Worm (Caenorhabditis elegans) whole organism, L4 larva: ENCODE results near the gene Y54G2A.18.

Experiments
- D1046.2 ChIP-seq: fragments of 200-800 bp; sonication (Bioruptor generic); IDR thresholded peaks from 2 replicates; pipeline ENCODE4 v1.3.6; 2022; ENCODE audit warnings: missing genetic modification characterization, missing compliant biosample characterization
- F10B5.3 ChIP-seq: sonication (generic microtip); optimal IDR thresholded peaks from 2 replicates; lab custom pipeline; 2016; ENCODE audit warnings: mild to moderate bottlenecking, missing genetic modification characterization, missing compliant biosample characterization
- Y75B8A.6 ChIP-seq: fragments of 200-800 bp; sonication (Bioruptor generic); IDR thresholded peaks from 2 replicates; pipeline ENCODE4 v1.3.6; 2022; ENCODE audit warnings: missing genetic modification reagents, missing genetic modification characterization, missing compliant biosample characterization
- aha-1 ChIP-seq: fragments of 150-350 bp; peaks from one replicate; lab custom pipeline; 2014; ENCODE audit warnings: missing biosample characterization, missing genetic modification characterization
- aly-2 ChIP-seq: sonication (generic microtip); optimal IDR thresholded peaks from 2 replicates; lab custom pipeline; 2018; ENCODE audit warnings: missing biosample characterization, missing genetic modification characterization
- attf-4 ChIP-seq: sonication (generic microtip); optimal IDR thresholded peaks from 3 replicates; lab custom pipeline; 2017; ENCODE audit warnings: missing biosample characterization, missing genetic modification characterization
- ceh-44 ChIP-seq: fragments of 200-800 bp; sonication (Bioruptor generic); IDR thresholded peaks from 2 replicates; pipeline ENCODE4 v1.3.6; 2022; ENCODE audit warnings: missing genetic modification reagents, missing genetic modification characterization, missing compliant biosample characterization
- ces-1 ChIP-seq: fragments of 150-350 bp; sonication (generic microtip); optimal IDR thresholded peaks from 4 replicates; lab custom pipeline; 2014; ENCODE audit warnings: missing biosample characterization, missing genetic modification reagents, missing genetic modification characterization
- cey-2 ChIP-seq: sonication (generic microtip); optimal IDR thresholded peaks from 3 replicates; lab custom pipeline; 2017; ENCODE audit warnings: missing genetic modification characterization, mild to moderate bottlenecking, missing compliant biosample characterization, antibody characterized with exemption, borderline replicate concordance; ENCODE audit not compliant: insufficient read depth
- daf-16 ChIP-seq, 3 experiments: sonication (generic microtip); optimal IDR thresholded peaks; 2 replicates each; lab custom pipeline; 2016 to 2017; ENCODE audit warnings: missing genetic modification characterization in 3 of 3, missing genetic modification reagents in 3 of 3, mild to moderate bottlenecking in 2 of 3, missing compliant biosample characterization in 2 of 3, missing biosample characterization in 1 of 3, moderate library complexity in 1 of 3
- daf-19 ChIP-seq: fragments of 200-800 bp; sonication (Bioruptor generic); conservative IDR thresholded peaks from 2 replicates; pipeline ENCODE4 v1.3.6; 2022; ENCODE audit warnings: missing genetic modification characterization, missing compliant biosample characterization
- dmd-6 ChIP-seq: fragments of 200-800 bp; sonication (Bioruptor generic); IDR thresholded peaks from 2 replicates; pipeline ENCODE4 v1.3.6; 2022; ENCODE audit warnings: missing genetic modification reagents, missing genetic modification characterization, missing compliant biosample characterization
- dmd-8 ChIP-seq: fragments of 200-800 bp; sonication (Bioruptor generic); IDR thresholded peaks from 2 replicates; pipeline ENCODE4 v1.3.6; 2022; ENCODE audit warnings: missing genetic modification characterization, missing compliant biosample characterization
- dpl-1 ChIP-seq: fragments of 150-350 bp; optimal IDR thresholded peaks from 2 replicates; lab custom pipeline; 2014; ENCODE audit warnings: missing biosample characterization, missing genetic modification reagents, missing genetic modification characterization
- duxl-1 ChIP-seq: sonication (generic microtip); optimal IDR thresholded peaks from 2 replicates; lab custom pipeline; 2016; ENCODE audit warnings: mild to moderate bottlenecking, missing genetic modification characterization, moderate library complexity, missing compliant biosample characterization; ENCODE audit not compliant: poor library complexity
- dve-1 ChIP-seq: sonication (generic microtip); optimal IDR thresholded peaks from 2 replicates; lab custom pipeline; 2017; ENCODE audit warnings: antibody characterized with exemption, mild to moderate bottlenecking, missing genetic modification characterization, missing compliant biosample characterization; ENCODE audit not compliant: insufficient read depth
- hif-1 ChIP-seq, 2 experiments: sonication (generic microtip); optimal IDR thresholded peaks; 2 replicates each; lab custom pipeline; 2016 to 2017; ENCODE audit warnings: missing compliant biosample characterization in 2 of 2, missing genetic modification characterization in 2 of 2, missing genetic modification reagents in 2 of 2, missing genotype in 2 of 2, mild to moderate bottlenecking in 1 of 2
- hlh-11 ChIP-seq: fragments of 200-800 bp; sonication (Bioruptor generic); optimal IDR thresholded peaks from 2 replicates; lab custom pipeline; 2018; ENCODE audit warnings: mild to moderate bottlenecking, missing genetic modification characterization, missing compliant biosample characterization
- hlh-30 ChIP-seq: sonication (generic microtip); optimal IDR thresholded peaks from 2 replicates; lab custom pipeline; 2017; ENCODE audit warnings: antibody characterized with exemption, mild to moderate bottlenecking, missing genetic modification characterization, missing compliant biosample characterization; ENCODE audit not compliant: insufficient read depth
- lin-13 ChIP-seq: fragments of 150-350 bp; optimal IDR thresholded peaks from 2 replicates; lab custom pipeline; 2014; ENCODE audit warnings: missing biosample characterization, missing genetic modification reagents, missing genetic modification characterization
- lin-15B ChIP-seq: fragments of 150-350 bp; sonication (generic microtip); optimal IDR thresholded peaks from 3 replicates; lab custom pipeline; 2014; ENCODE audit warnings: missing biosample characterization, missing genetic modification characterization
- lin-38 ChIP-seq: fragments of 200-800 bp; sonication (Bioruptor generic); IDR thresholded peaks from 2 replicates; pipeline ENCODE4 v1.3.6; 2022; ENCODE audit warnings: missing genetic modification reagents, missing genetic modification characterization, missing compliant biosample characterization
- lin-39 ChIP-seq: fragments of 150-350 bp; optimal IDR thresholded peaks from 2 replicates; lab custom pipeline; 2014; ENCODE audit warnings: missing biosample characterization, missing genetic modification reagents, missing genetic modification characterization
- lsy-2 ChIP-seq, 2 experiments: fragments of 150-350 bp in 1 of 2; sonication (generic microtip) in 1 of 2; optimal IDR thresholded peaks; 2 replicates each; lab custom pipeline; 2014 to 2017; ENCODE audit warnings: missing biosample characterization in 2 of 2, missing genetic modification characterization in 2 of 2
- madf-5 ChIP-seq, 2 experiments: fragments of 200-800 bp; sonication (Bioruptor generic); IDR thresholded peaks; 2 replicates each; pipeline ENCODE4 v1.3.6; 2022; ENCODE audit warnings: missing compliant biosample characterization in 2 of 2, missing genetic modification characterization in 2 of 2
- madf-9 ChIP-seq: fragments of 200-800 bp; sonication (Bioruptor generic); conservative IDR thresholded peaks from 2 replicates; pipeline ENCODE4 v1.3.6; 2022; ENCODE audit warnings: missing genetic modification reagents, missing genetic modification characterization, missing compliant biosample characterization
- mes-2 ChIP-seq: sonication (generic microtip); optimal IDR thresholded peaks from 2 replicates; lab custom pipeline; 2016; ENCODE audit warnings: missing genotype, mild to moderate bottlenecking, missing genetic modification characterization, missing compliant biosample characterization; ENCODE audit not compliant: poor library complexity, severe bottlenecking
- nhr-28 ChIP-seq: fragments of 150-350 bp; optimal IDR thresholded peaks from 2 replicates; lab custom pipeline; 2014; ENCODE audit warnings: missing biosample characterization, missing genetic modification characterization
- nhr-42 ChIP-seq: fragments of 200-800 bp; sonication (Bioruptor generic); IDR thresholded peaks from 2 replicates; pipeline ENCODE4 v1.3.6; 2022; ENCODE audit warnings: missing genetic modification characterization, missing compliant biosample characterization
- nhr-77 ChIP-seq: fragments of 150-350 bp; optimal IDR thresholded peaks from 2 replicates; lab custom pipeline; 2014; ENCODE audit warnings: missing biosample characterization, missing genetic modification characterization
- pha-4 ChIP-seq, 2 experiments: fragments of 150-350 bp in 1 of 2; fragments of 200-800 bp in 1 of 2; sonication (Bioruptor generic) in 1 of 2; IDR thresholded peaks in 1 of 2; optimal IDR thresholded peaks in 1 of 2; 2 replicates each; pipeline versions ENCODE4 v1.3.6 to Lab custom; 2014 to 2022; ENCODE audit warnings: missing genetic modification characterization in 2 of 2, missing genetic modification reagents in 2 of 2, missing biosample characterization in 1 of 2, missing compliant biosample characterization in 1 of 2
- pqm-1 ChIP-seq: sonication (generic microtip); optimal IDR thresholded peaks from 2 replicates; lab custom pipeline; 2017; ENCODE audit warnings: missing biosample characterization, missing genetic modification characterization
- saeg-2 ChIP-seq: fragments of 200-800 bp; sonication (Bioruptor generic); IDR thresholded peaks from 2 replicates; pipeline ENCODE4 v1.3.6; 2022; ENCODE audit warnings: missing genetic modification reagents, missing genetic modification characterization, missing compliant biosample characterization
- sdz-12 ChIP-seq: fragments of 200-800 bp; sonication (Bioruptor generic); optimal IDR thresholded peaks from 2 replicates; lab custom pipeline; 2018; ENCODE audit warnings: mild to moderate bottlenecking, missing genetic modification characterization, missing compliant biosample characterization
- snpc-4 ChIP-seq: fragments of 150-350 bp; optimal IDR thresholded peaks from 2 replicates; lab custom pipeline; 2014; ENCODE audit warnings: missing biosample characterization, missing genetic modification characterization
- spr-3 ChIP-seq: fragments of 200-800 bp; sonication (Bioruptor generic); optimal IDR thresholded peaks from 2 replicates; lab custom pipeline; 2018; ENCODE audit warnings: mild to moderate bottlenecking, missing genetic modification characterization, missing compliant biosample characterization
- tra-1 ChIP-seq: fragments of 200-800 bp; sonication (Bioruptor generic); IDR thresholded peaks from 2 replicates; pipeline ENCODE4 v1.3.6; 2022; ENCODE audit warnings: missing genetic modification reagents, missing genetic modification characterization, missing compliant biosample characterization
- unc-39 ChIP-seq: sonication (generic microtip); optimal IDR thresholded peaks from 2 replicates; lab custom pipeline; 2017; ENCODE audit warnings: missing biosample characterization, missing genetic modification characterization
- unc-62 ChIP-seq, 3 experiments: fragments of 150-350 bp in 1 of 3; sonication (generic microtip); optimal IDR thresholded peaks in 2 of 3; peaks in 1 of 3; 1 replicate in 1 of 3; 2 replicates in 2 of 3; lab custom pipeline; 2014 to 2017; ENCODE audit warnings: missing biosample characterization in 3 of 3, missing genetic modification characterization in 3 of 3, missing genetic modification reagents in 3 of 3, missing genotype in 1 of 3
- zag-1 ChIP-seq: fragments of 150-350 bp; optimal IDR thresholded peaks from 2 replicates; lab custom pipeline; 2014; ENCODE audit warnings: missing biosample characterization, missing genetic modification characterization
- zfp-3 ChIP-seq: fragments of 200-800 bp; sonication (Bioruptor generic); conservative IDR thresholded peaks from 2 replicates; pipeline ENCODE4 v1.3.6; 2022; ENCODE audit warnings: missing genetic modification reagents, missing genetic modification characterization, missing compliant biosample characterization
- ztf-11 ChIP-seq: fragments of 150-350 bp; optimal IDR thresholded peaks from 2 replicates; lab custom pipeline; 2014; ENCODE audit warnings: missing biosample characterization, missing genetic modification characterization

Y54G2A.18 gene

DNA sequence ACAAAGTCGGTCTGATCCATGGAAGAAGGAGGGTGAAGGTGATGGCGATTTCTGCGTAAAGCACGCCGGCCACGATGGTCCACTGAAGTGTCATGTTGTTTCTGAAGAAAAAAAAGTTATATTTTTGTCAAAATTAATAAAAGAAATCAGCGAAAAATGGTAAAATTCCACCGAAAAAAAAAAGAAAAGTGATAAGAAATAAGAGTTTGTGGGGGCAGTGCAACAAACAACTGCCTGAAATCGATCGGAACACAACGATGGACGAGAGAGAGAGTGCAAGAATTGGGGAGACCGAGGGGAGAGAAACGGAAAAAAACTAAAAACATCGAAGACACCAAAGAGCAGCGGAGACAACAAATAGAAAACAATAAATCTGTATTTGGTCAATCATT lies at the start of gene Y54G2A.18:
Gene Y54G2A.18, minus strand, starts transcription at position 101 of the 392 bp plus-strand sequence.
- TF ChIP-seq zag-1 (tag; lab: Kevin White, UChicago) = no peak
- no peak for TF ChIP-seq lin-39 (tag; lab: Kevin White, UChicago)
- no peak for TF ChIP-seq ztf-11 (tag; lab: Kevin White, UChicago)
- peak; percentile 1 for TF ChIP-seq hlh-11
- peak; percentile 14; the same call in 1 of the 2 replicates for TF ChIP-seq dmd-6 (GFP tag; lab: Robert Waterston, UW)
- TF ChIP-seq lin-38 = 0 out of 2 replicates have a peak, but pooled peaks have one; percentile 20
- no peak for TF ChIP-seq F10B5.3
- TF ChIP-seq daf-16 (GFP tag; optimal IDR thresholded peaks at IDR 0.05; lab: Kevin White, UChicago) = no peak
- peak; percentile 83 for TF ChIP-seq daf-16 (tag; optimal IDR thresholded peaks at IDR 0.05; lab: Kevin White, UChicago)
- no peak for TF ChIP-seq tra-1 (GFP tag; lab: Robert Waterston, UW)
- no peak for TF ChIP-seq Y75B8A.6 (GFP tag; lab: Robert Waterston, UW)
- no peak for TF ChIP-seq sdz-12 (GFP tag; lab: Kevin White, UChicago)
- TF ChIP-seq nhr-28 = peak; percentile 22
- TF ChIP-seq unc-62 (GFP tag; optimal IDR thresholded peaks at IDR 0.05 in 1 of 2; lab: Kevin White, UChicago) = peak in 1 of 2 experiments; percentile 28
- TF ChIP-seq unc-62 (tag; optimal IDR thresholded peaks at IDR 0.05; lab: Kevin White, UChicago) = no peak
- TF ChIP-seq ceh-44 (GFP tag; lab: Robert Waterston, UW) = no peak
- TF ChIP-seq dve-1 (tag; lab: Kevin White, UChicago) = peak; percentile 39

DNA sequence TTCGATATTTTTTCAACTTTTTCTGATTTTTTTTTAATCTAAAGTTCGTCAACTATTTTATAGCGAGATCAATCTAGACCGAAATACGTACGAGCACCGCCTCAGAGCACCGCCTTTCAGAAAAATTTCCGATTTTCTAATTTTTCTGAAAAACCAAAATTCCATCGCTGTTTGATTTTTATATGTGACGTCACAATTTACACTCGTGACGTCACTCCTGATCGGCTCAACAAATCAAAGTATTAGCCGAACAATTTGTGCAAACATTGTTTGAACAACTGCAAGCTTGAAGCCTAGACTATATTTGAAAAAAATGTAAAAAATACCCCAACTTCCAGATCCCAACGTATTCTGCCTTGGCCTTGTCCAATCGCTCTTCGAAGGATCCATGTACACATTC lies 42.9 kb upstream of the Y54G2A.18 start:
- TF ChIP-seq lin-15B (tag; lab: Kevin White, UChicago) (no peak), lin-13 (GFP tag; lab: Kevin White, UChicago) (no peak), lin-38 (no peak), nhr-42 (GFP tag; lab: Robert Waterston, UW) (no peak), nhr-28 (no peak), snpc-4 (tag; lab: Kevin White, UChicago) (no peak), duxl-1 (tag; lab: Kevin White, UChicago) (no peak), unc-39 (no peak), aly-2 (tag; lab: Kevin White, UChicago) (no peak), hif-1 (tag; optimal IDR thresholded peaks at IDR 0.05; lab: Kevin White, UChicago) (no peak)

- TF ChIP-seq aha-1 (tag; lab: Kevin White, UChicago) = peak; percentile 74
- no peak for TF ChIP-seq zfp-3 (GFP tag; lab: Robert Waterston, UW)
- no peak for TF ChIP-seq lin-13 (GFP tag; lab: Kevin White, UChicago)
- TF ChIP-seq mes-2 (tag; lab: Kevin White, UChicago) = no peak
- no peak for TF ChIP-seq madf-9 (GFP tag; lab: Robert Waterston, UW)
- TF ChIP-seq nhr-28 = peak; percentile 28
- TF ChIP-seq dve-1 (tag; lab: Kevin White, UChicago) = peak; percentile 11
- peak; percentile 7 for TF ChIP-seq hlh-11
- TF ChIP-seq daf-16 (GFP tag; optimal IDR thresholded peaks at IDR 0.05; lab: Kevin White, UChicago) = no peak
- TF ChIP-seq daf-16 (tag; optimal IDR thresholded peaks at IDR 0.05; lab: Kevin White, UChicago) = peak; percentile 50
- peak; percentile 1 for TF ChIP-seq pqm-1 (tag; lab: Kevin White, UChicago)
- peak; percentile 20; the same call in 1 of the 2 replicates for TF ChIP-seq dmd-6 (GFP tag; lab: Robert Waterston, UW)
Observed at ce11 chrIV:2931228-2931627, 38.9 kb upstream of the Y54G2A.18 start, which contains the start of gene samt-1. TSS of gene samt-1 (plus strand) at chrIV:2931403.

ce11 chrIV:2928409-2928808 lies 36.1 kb upstream of the Y54G2A.18 start, which contains the start of gene manf-1:
TSS of gene manf-1 (minus strand) at chrIV:2928421.
- TF ChIP-seq lsy-2 (tag; optimal IDR thresholded peaks at IDR 0.05; lab: Kevin White, UChicago) (peak in 1 of 2 experiments; percentile 87), nhr-77 (tag; lab: Kevin White, UChicago) (peak; percentile 5), saeg-2 (GFP tag; lab: Robert Waterston, UW) (no peak), zfp-3 (GFP tag; lab: Robert Waterston, UW) (no peak), lin-38 (peak; percentile 82), dmd-8 (no peak), attf-4 (tag; lab: Kevin White, UChicago) (no peak), cey-2 (no peak), sdz-12 (GFP tag; lab: Kevin White, UChicago) (no peak), ztf-11 (tag; lab: Kevin White, UChicago) (no peak), dpl-1 (GFP tag; lab: Kevin White, UChicago) (peak; percentile 69), hlh-30 (tag; lab: Kevin White, UChicago) (peak; percentile 36), ces-1 (GFP tag; lab: Kevin White, UChicago) (no peak), pha-4 (GFP tag; IDR thresholded peaks at IDR 0.05; lab: Robert Waterston, UW) (no peak), pha-4 (tag; optimal IDR thresholded peaks at IDR 0.05; lab: Kevin White, UChicago) (no peak), spr-3 (GFP tag; lab: Kevin White, UChicago) (peak; percentile 48), daf-19 (GFP tag; lab: Robert Waterston, UW) (no peak), madf-5 (GFP tag; IDR thresholded peaks at IDR 0.05; lab: Robert Waterston, UW) (no peak), aly-2 (tag; lab: Kevin White, UChicago) (no peak), D1046.2 (GFP tag; lab: Robert Waterston, UW) (no peak)
